Worm (Caenorhabditis elegans): ENCODE measurements around the gene F37C12.10.

The F37C12.10 gene

ce11 chrIII:7221103-7221502 lies 32.9 kb upstream of the F37C12.10 start:
- TF ChIP-seq hmg-1.1 (GFP tag; IDR thresholded peaks at IDR 0.05) = no peak
- TF ChIP-seq lsy-2 (tag; optimal IDR thresholded peaks at IDR 0.05) = peak in 1 of 2 experiments; percentile 52
- no peak for TF ChIP-seq mep-1 (tag; optimal IDR thresholded peaks at IDR 0.05)
- no peak for TF ChIP-seq lin-1 (GFP tag; IDR thresholded peaks at IDR 0.05)
- TF ChIP-seq duxl-1 (tag; optimal IDR thresholded peaks at IDR 0.05; ENCODE audit: poor library complexity) = peak; percentile 16
- no peak for TF ChIP-seq unc-39 (tag; optimal IDR thresholded peaks at IDR 0.05)
- TF ChIP-seq spr-1 (tag; optimal IDR thresholded peaks at IDR 0.05) = no peak
- no peak for TF ChIP-seq ztf-7 (tag; optimal IDR thresholded peaks at IDR 0.05)
- no peak for TF ChIP-seq cey-2 (tag; optimal IDR thresholded peaks at IDR 0.05; ENCODE audit: borderline replicate concordance, insufficient read depth)
- TF ChIP-seq dmd-6 (GFP tag; IDR thresholded peaks at IDR 0.05) = no peak
- no peak for TF ChIP-seq hif-1 (tag; optimal IDR thresholded peaks at IDR 0.05)
- no peak for TF ChIP-seq ces-1 (GFP tag; optimal IDR thresholded peaks at IDR 0.05)
- no peak for TF ChIP-seq aha-1 (tag)
- peak; percentile 65 for TF ChIP-seq R02D3.7 (tag; optimal IDR thresholded peaks at IDR 0.05)
- TF ChIP-seq daf-16 (GFP tag; optimal IDR thresholded peaks at IDR 0.05) = no peak
- peak; percentile 1 for TF ChIP-seq daf-16 (tag; optimal IDR thresholded peaks at IDR 0.05)
- TF ChIP-seq nhr-102 (tag; optimal IDR thresholded peaks at IDR 0.05) = peak; percentile 23
- no peak for TF ChIP-seq dve-1 (tag; optimal IDR thresholded peaks at IDR 0.05; ENCODE audit: insufficient read depth)
- no peak for TF ChIP-seq Y5F2A.4 (GFP tag; optimal IDR thresholded peaks at IDR 0.05)
- no peak for TF ChIP-seq spr-3 (GFP tag; optimal IDR thresholded peaks at IDR 0.05)
- no peak for TF ChIP-seq lin-39 (tag; optimal IDR thresholded peaks at IDR 0.05)
- no peak for TF ChIP-seq nhr-111 (GFP tag; optimal IDR thresholded peaks at IDR 0.05)

- TF ChIP-seq pqm-1 (tag; optimal IDR thresholded peaks at IDR 0.05) (no peak), T26A8.4 (GFP tag; IDR thresholded peaks at IDR 0.05) (no peak), nhr-11 (tag; optimal IDR thresholded peaks at IDR 0.05) (peak; percentile 82), lsy-2 (tag; optimal IDR thresholded peaks at IDR 0.05) (peak in 1 of 2 experiments; percentile 18), unc-62 (GFP tag; optimal IDR thresholded peaks at IDR 0.05 in 1 of 2) (peak in 1 of 2 experiments; percentile 68), unc-62 (tag; optimal IDR thresholded peaks at IDR 0.05) (no peak), daf-16 (GFP tag; optimal IDR thresholded peaks at IDR 0.05) (peak in 1 of 2 experiments; percentile 95), daf-16 (tag; optimal IDR thresholded peaks at IDR 0.05) (no peak), nhr-28 (tag; optimal IDR thresholded peaks at IDR 0.05) (peak; percentile 5), hif-1 (tag; optimal IDR thresholded peaks at IDR 0.05) (no peak), aha-1 (tag) (peak; percentile 84), hlh-30 (tag; optimal IDR thresholded peaks at IDR 0.05; ENCODE audit: insufficient read depth) (peak; percentile 68), hlh-11 (tag; optimal IDR thresholded peaks at IDR 0.05) (peak; percentile 68), ceh-20 (GFP tag; IDR thresholded peaks at IDR 0.05) (0 out of 2 replicates have a peak, but pooled peaks have one; percentile 48), mdl-1 (tag; optimal IDR thresholded peaks at IDR 0.05) (peak in 1 of 2 experiments; percentile 0)
Observed at ce11 chrIII:7216924-7217521, 28.8 kb upstream of the F37C12.10 start.

ce11 chrIII:7216226-7216625 lies 28.0 kb upstream of the F37C12.10 start, which contains the start of gene R151.1:
Gene R151.1 (plus strand): TSS chrIII:7216526.
- TF ChIP-seq ztf-11 (tag; optimal IDR thresholded peaks at IDR 0.05) (no peak), rbr-2 (tag; optimal IDR thresholded peaks at IDR 0.05) (no peak), lin-13 (GFP tag; optimal IDR thresholded peaks at IDR 0.05) (no peak), lim-7 (GFP tag; IDR thresholded peaks at IDR 0.05) (no peak), duxl-1 (tag; optimal IDR thresholded peaks at IDR 0.05; ENCODE audit: poor library complexity) (no peak), dmd-9 (GFP tag; IDR thresholded peaks at IDR 0.05) (no peak), mes-2 (tag; optimal IDR thresholded peaks at IDR 0.05; ENCODE audit: poor library complexity, severe bottlenecking) (no peak), saeg-2 (GFP tag; IDR thresholded peaks at IDR 0.05) (no peak), T26A8.4 (GFP tag; IDR thresholded peaks at IDR 0.05) (no peak), set-16 (GFP tag; IDR thresholded peaks at IDR 0.05) (no peak), mdt-29 (GFP tag; IDR thresholded peaks at IDR 0.05) (no peak), hmg-1.1 (GFP tag; IDR thresholded peaks at IDR 0.05) (no peak), attf-4 (tag; optimal IDR thresholded peaks at IDR 0.05) (no peak), fkh-10 (GFP tag; optimal IDR thresholded peaks at IDR 0.05) (no peak), egl-43 (GFP tag; IDR thresholded peaks at IDR 0.05) (no peak)
